Fruit fly (Drosophila melanogaster): Measurements from ENCODE around the gene CG31404.

CG31404 gene

dm6 chr3R:19326043-19326805, 49.6 kb downstream of the CG31404 start, which contains the start of gene Delta (continued):
- TF ChIP-seq Smox (GFP tag; optimal IDR thresholded peaks at IDR 0.05) = no peak
- no peak for TF ChIP-seq salr (GFP tag; optimal IDR thresholded peaks at IDR 0.05)
- TF ChIP-seq Hr39 (GFP tag; optimal IDR thresholded peaks at IDR 0.05) = no peak
- TF ChIP-seq CG8119 (GFP tag; IDR thresholded peaks at IDR 0.05) = peak; percentile 29; the same call in 1 of the 3 replicates
- no peak for TF ChIP-seq dac (GFP tag; optimal IDR thresholded peaks at IDR 0.05)
- TF ChIP-seq dsx (GFP tag; optimal IDR thresholded peaks at IDR 0.05; ENCODE audit: poor library complexity, severe bottlenecking) = peak; percentile 21
- TF ChIP-seq CG6276 (GFP tag; optimal IDR thresholded peaks at IDR 0.05) = peak; percentile 1
- TF ChIP-seq Sox102F (GFP tag; optimal IDR thresholded peaks at IDR 0.05) = no peak

Measured in whole organism, prepupa.